Worm (Caenorhabditis elegans) whole organism, early embryonic: Measurements from ENCODE around the gene C12D8.13.
A peak's percentile ranks its signal among the peaks of the same experiment; 100 is the strongest.

Experiments used
- B0310.2 ChIP-seq: sonication (generic microtip); optimal IDR thresholded peaks from 2 replicates; lab custom pipeline; 2016; ENCODE audit warnings: mild to moderate bottlenecking, missing genetic modification characterization, missing compliant biosample characterization
- F13C5.2 ChIP-seq: sonication (generic microtip); optimal IDR thresholded peaks from 2 replicates; lab custom pipeline; 2017; ENCODE audit warnings: mild to moderate bottlenecking, missing genetic modification characterization, inconsistent platforms, missing compliant biosample characterization
- aly-1 ChIP-seq: sonication (generic microtip); optimal IDR thresholded peaks from 2 replicates; lab custom pipeline; 2016; ENCODE audit warnings: missing genetic modification characterization, missing compliant biosample characterization
- ama-1 ChIP-seq: fragments of 150-350 bp; optimal IDR thresholded peaks from 2 replicates; lab custom pipeline; 2014
- ceh-13 ChIP-seq: fragments of 200-800 bp; sonication (Bioruptor generic); optimal IDR thresholded peaks from 2 replicates; lab custom pipeline; 2018; ENCODE audit warnings: mild to moderate bottlenecking, missing genetic modification characterization, missing compliant biosample characterization
- ceh-36 ChIP-seq: sonication (generic microtip); optimal IDR thresholded peaks from 2 replicates; lab custom pipeline; 2016; ENCODE audit warnings: missing genetic modification characterization, inconsistent platforms, missing compliant biosample characterization
- ets-7 ChIP-seq: sonication (generic microtip); optimal IDR thresholded peaks from 2 replicates; lab custom pipeline; 2016; ENCODE audit warnings: missing genotype, missing genetic modification characterization, missing compliant biosample characterization
- flt-1 ChIP-seq: fragments of 200-800 bp; sonication (Bioruptor generic); IDR thresholded peaks from 2 replicates; pipeline ENCODE4 v1.3.6; 2022; ENCODE audit warnings: missing genetic modification characterization, missing compliant biosample characterization
- hmbx-1 ChIP-seq: sonication (generic microtip); optimal IDR thresholded peaks from 2 replicates; lab custom pipeline; 2016; ENCODE audit warnings: mild to moderate bottlenecking, missing genetic modification characterization, missing compliant biosample characterization
- hmg-4 ChIP-seq: fragments of 200-800 bp; sonication (Bioruptor generic); optimal IDR thresholded peaks from 2 replicates; lab custom pipeline; 2018; ENCODE audit warnings: mild to moderate bottlenecking, missing genetic modification characterization, missing compliant biosample characterization
- hnd-1 ChIP-seq: sonication (generic microtip); optimal IDR thresholded peaks from 2 replicates; lab custom pipeline; 2016; ENCODE audit warnings: missing genetic modification characterization, missing compliant biosample characterization
- pes-1 ChIP-seq: fragments of 200-800 bp; sonication (Bioruptor generic); IDR thresholded peaks from 2 replicates; pipeline ENCODE4 v1.3.6; 2022; ENCODE audit warnings: missing genetic modification reagents, missing genetic modification characterization, missing compliant biosample characterization
- scrt-1 ChIP-seq: fragments of 200-800 bp; sonication (Bioruptor generic); IDR thresholded peaks from 2 replicates; pipeline ENCODE4 v1.3.6; 2022; ENCODE audit warnings: missing genetic modification characterization, missing compliant biosample characterization
- sea-1 ChIP-seq: fragments of 200-800 bp; sonication (Bioruptor generic); conservative IDR thresholded peaks from 2 replicates; pipeline ENCODE4 v1.3.6; 2022; ENCODE audit warnings: missing genetic modification characterization, missing compliant biosample characterization
- tbx-11 ChIP-seq: fragments of 200-800 bp; sonication (Bioruptor generic); IDR thresholded peaks from 2 replicates; pipeline ENCODE4 v1.3.6; 2022; ENCODE audit warnings: missing genetic modification characterization, missing compliant biosample characterization
- tbx-37 ChIP-seq: fragments of 200-800 bp; sonication (Bioruptor generic); conservative IDR thresholded peaks from 2 replicates; pipeline ENCODE4 v1.3.6; 2022; ENCODE audit warnings: missing genetic modification reagents, missing genetic modification characterization, missing compliant biosample characterization
- tra-4 ChIP-seq: sonication (generic microtip); optimal IDR thresholded peaks from 2 replicates; lab custom pipeline; 2017; ENCODE audit warnings: missing genetic modification characterization, missing compliant biosample characterization

The C12D8.13 gene

ce11 chrV:10244018-10244720 is 23.7 kb upstream of the C12D8.13 start:
- TF ChIP-seq hmbx-1 (tag; lab: Kevin White, UChicago) (no peak), scrt-1 (GFP tag; lab: Robert Waterston, UW) (no peak), sea-1 (no peak), flt-1 (no peak), tra-4 (tag; lab: Kevin White, UChicago) (no peak), aly-1 (no peak), B0310.2 (tag; lab: Kevin White, UChicago) (no peak), ceh-13 (GFP tag; lab: Kevin White, UChicago) (no peak), hmg-4 (GFP tag; lab: Kevin White, UChicago) (no peak), tbx-37 (GFP tag; lab: Robert Waterston, UW) (no peak), hnd-1 (tag; lab: Kevin White, UChicago) (no peak), ama-1 (no peak), ceh-36 (no peak), F13C5.2 (no peak), tbx-11 (GFP tag; lab: Robert Waterston, UW) (no peak), pes-1 (GFP tag; lab: Robert Waterston, UW) (no peak), ets-7 (tag; lab: Kevin White, UChicago) (no peak)

ce11 chrV:10243105-10243504 is 22.6 kb upstream of the C12D8.13 start, which contains the start of gene C12D8.9:
C12D8.9 (minus strand) TSS chrV:10243205.
- TF ChIP-seq ceh-13 (GFP tag; lab: Kevin White, UChicago) (no peak), ceh-36 (no peak), hnd-1 (tag; lab: Kevin White, UChicago) (no peak), ama-1 (no peak), pes-1 (GFP tag; lab: Robert Waterston, UW) (no peak), scrt-1 (GFP tag; lab: Robert Waterston, UW) (no peak), tra-4 (tag; lab: Kevin White, UChicago) (no peak), F13C5.2 (no peak), hmg-4 (GFP tag; lab: Kevin White, UChicago) (no peak), tbx-11 (GFP tag; lab: Robert Waterston, UW) (no peak), aly-1 (no peak), flt-1 (no peak), B0310.2 (tag; lab: Kevin White, UChicago) (no peak), sea-1 (no peak), ets-7 (tag; lab: Kevin White, UChicago) (no peak)

ce11 chrV:10241121-10241803 is 20.8 kb upstream of the C12D8.13 start, which contains the start of the genes C12D8.21 and col-148:
C12D8.21 (minus strand) TSS chrV:10241188.
col-148 (plus strand) TSS chrV:10241753.
- TF ChIP-seq hmbx-1 (tag; lab: Kevin White, UChicago), result no peak
- TF ChIP-seq ama-1, result no peak
- no peak for TF ChIP-seq B0310.2 (tag; lab: Kevin White, UChicago)
- no peak for TF ChIP-seq F13C5.2
- no peak for TF ChIP-seq sea-1
- TF ChIP-seq hmg-4 (GFP tag; lab: Kevin White, UChicago), result no peak
- TF ChIP-seq aly-1, result no peak
- TF ChIP-seq tbx-11 (GFP tag; lab: Robert Waterston, UW), result no peak
- TF ChIP-seq tra-4 (tag; lab: Kevin White, UChicago), result no peak
- TF ChIP-seq hnd-1 (tag; lab: Kevin White, UChicago), result no peak
- no peak for TF ChIP-seq scrt-1 (GFP tag; lab: Robert Waterston, UW)
- TF ChIP-seq pes-1 (GFP tag; lab: Robert Waterston, UW), result no peak
- no peak for TF ChIP-seq ceh-13 (GFP tag; lab: Kevin White, UChicago)
- TF ChIP-seq flt-1, result no peak
- no peak for TF ChIP-seq tbx-37 (GFP tag; lab: Robert Waterston, UW)
- TF ChIP-seq ets-7 (tag; lab: Kevin White, UChicago), result no peak
- TF ChIP-seq ceh-36, result no peak

DNA sequence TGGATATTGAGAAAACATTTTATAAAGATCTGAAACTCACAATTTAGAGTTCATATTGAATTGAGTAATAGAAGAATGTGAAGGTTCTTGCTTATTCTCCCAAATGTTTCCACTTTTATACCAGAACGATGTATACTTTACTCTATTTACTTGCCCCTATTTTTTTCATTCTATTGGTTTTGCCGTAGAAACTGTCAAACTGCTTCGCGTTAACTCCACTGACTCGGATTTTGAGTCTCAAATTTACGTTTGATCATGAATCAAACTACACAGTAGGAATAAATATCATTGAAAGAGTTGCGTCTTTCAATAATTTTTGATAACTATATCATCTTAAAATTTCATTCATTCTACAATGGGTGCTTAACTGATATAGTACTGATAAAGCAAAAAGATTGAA is 19.4 kb upstream of the C12D8.13 start, which contains the start of gene fipr-8:
TSS of gene fipr-8 (minus strand) at position 101 of the 400 bp plus-strand sequence.
- no peak for TF ChIP-seq tra-4 (tag; lab: Kevin White, UChicago)
- TF ChIP-seq pes-1 (GFP tag; lab: Robert Waterston, UW), result no peak
- TF ChIP-seq B0310.2 (tag; lab: Kevin White, UChicago), result no peak
- no peak for TF ChIP-seq hmbx-1 (tag; lab: Kevin White, UChicago)
- TF ChIP-seq ets-7 (tag; lab: Kevin White, UChicago), result no peak
- no peak for TF ChIP-seq ceh-13 (GFP tag; lab: Kevin White, UChicago)
- no peak for TF ChIP-seq ceh-36
- no peak for TF ChIP-seq aly-1
- TF ChIP-seq hnd-1 (tag; lab: Kevin White, UChicago), result no peak
- no peak for TF ChIP-seq ama-1
- no peak for TF ChIP-seq hmg-4 (GFP tag; lab: Kevin White, UChicago)
- no peak for TF ChIP-seq tbx-37 (GFP tag; lab: Robert Waterston, UW)
- no peak for TF ChIP-seq sea-1
- TF ChIP-seq flt-1, result no peak
- TF ChIP-seq tbx-11 (GFP tag; lab: Robert Waterston, UW), result no peak
- TF ChIP-seq scrt-1 (GFP tag; lab: Robert Waterston, UW), result no peak
- TF ChIP-seq F13C5.2, result no peak

ce11 chrV:10238665-10239064 is 18.2 kb upstream of the C12D8.13 start, which contains the start of gene fubl-1:
fubl-1 (minus strand) TSS chrV:10238866.
- TF ChIP-seq tbx-11 (GFP tag; lab: Robert Waterston, UW) (no peak), hnd-1 (tag; lab: Kevin White, UChicago) (no peak), flt-1 (no peak), aly-1 (no peak), F13C5.2 (no peak), hmg-4 (GFP tag; lab: Kevin White, UChicago) (peak; percentile 37), ceh-13 (GFP tag; lab: Kevin White, UChicago) (no peak)

ce11 chrV:10237959-10238444 is 17.5 kb upstream of the C12D8.13 start:
- no peak for TF ChIP-seq ceh-13 (GFP tag; lab: Kevin White, UChicago)
- TF ChIP-seq sea-1, result no peak
- TF ChIP-seq B0310.2 (tag; lab: Kevin White, UChicago), result no peak
- no peak for TF ChIP-seq flt-1
- TF ChIP-seq F13C5.2, result no peak
- no peak for TF ChIP-seq tra-4 (tag; lab: Kevin White, UChicago)
